Worm (Caenorhabditis elegans): ENCODE data around the gene R07E5.15.

The R07E5.15 gene

DNA sequence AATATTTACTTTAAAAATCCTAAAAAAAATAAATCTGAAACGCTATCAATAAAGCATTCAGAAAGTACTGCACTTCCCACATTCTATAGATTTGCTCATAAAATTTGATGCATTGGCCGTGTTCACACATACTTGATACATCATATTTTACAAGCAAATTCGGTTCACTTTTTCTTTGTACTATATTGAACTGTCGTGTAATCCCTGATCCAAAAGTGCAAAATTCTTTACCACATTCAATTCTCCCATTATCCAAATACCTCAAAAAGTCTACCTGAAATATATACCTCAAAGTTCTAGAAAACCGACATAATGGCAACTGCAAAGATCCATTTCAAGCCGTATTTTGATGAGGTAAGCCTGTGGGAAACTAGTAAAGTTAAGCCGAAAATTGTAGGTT is 40.5 kb downstream of the R07E5.15 start, which contains the start of gene nex-3:
Gene nex-3, plus strand, starts transcription at position 301 of the 400 bp plus-strand sequence.
- no peak for TF ChIP-seq M03D4.4 (tag; optimal IDR thresholded peaks at IDR 0.05)
- no peak for TF ChIP-seq sem-2 (GFP tag; optimal IDR thresholded peaks at IDR 0.05)
- no peak for TF ChIP-seq ces-1 (GFP tag; optimal IDR thresholded peaks at IDR 0.05)
- TF ChIP-seq pha-4 (tag; optimal IDR thresholded peaks at IDR 0.05): no peak
- no peak for TF ChIP-seq cnd-1 (tag; optimal IDR thresholded peaks at IDR 0.05)
- no peak for TF ChIP-seq drap-1 (GFP tag; optimal IDR thresholded peaks at IDR 0.05)
- TF ChIP-seq ztf-11 (tag; optimal IDR thresholded peaks at IDR 0.05): no peak
- no peak for TF ChIP-seq nhr-2 (tag; optimal IDR thresholded peaks at IDR 0.05)
- TF ChIP-seq ham-2 (GFP tag; optimal IDR thresholded peaks at IDR 0.05): no peak
- TF ChIP-seq lin-13 (tag; optimal IDR thresholded peaks at IDR 0.05): no peak
- TF ChIP-seq flh-1 (GFP tag; optimal IDR thresholded peaks at IDR 0.05): no peak
- TF ChIP-seq mab-5 (tag; optimal IDR thresholded peaks at IDR 0.05): no peak
- no peak for TF ChIP-seq mls-2 (tag; optimal IDR thresholded peaks at IDR 0.05)
- TF ChIP-seq elt-3 (tag; optimal IDR thresholded peaks at IDR 0.05): no peak
- no peak for TF ChIP-seq zip-8 (tag; optimal IDR thresholded peaks at IDR 0.05)
- TF ChIP-seq ceh-39 (tag; optimal IDR thresholded peaks at IDR 0.05): no peak
- no peak for TF ChIP-seq snpc-4 (tag; optimal IDR thresholded peaks at IDR 0.05)
- no peak for TF ChIP-seq nhr-28 (tag; optimal IDR thresholded peaks at IDR 0.05)
- no peak for TF ChIP-seq ceh-43 (GFP tag; optimal IDR thresholded peaks at IDR 0.05)

DNA sequence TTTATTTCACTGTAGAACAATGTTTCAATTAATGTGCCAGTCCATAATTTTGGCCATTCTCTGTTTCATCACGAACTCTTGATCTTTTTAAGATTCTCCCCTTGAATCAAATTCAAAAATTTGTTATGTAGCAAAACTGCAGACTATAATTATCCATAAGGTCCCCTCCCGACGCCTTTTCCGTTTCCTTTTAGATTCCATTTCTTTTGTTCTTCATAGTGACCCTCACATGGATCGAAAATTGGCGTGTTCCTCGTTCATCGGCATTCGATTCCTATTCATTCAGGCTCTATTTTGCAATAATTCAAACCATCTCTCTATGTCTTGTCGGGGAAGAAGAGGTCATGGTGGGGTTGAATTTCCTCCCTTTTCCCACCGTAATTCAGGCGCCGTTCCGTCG is 43.2 kb downstream of the R07E5.15 start:
- TF ChIP-seq snpc-4 (tag; optimal IDR thresholded peaks at IDR 0.05) (no peak), ceh-43 (GFP tag; optimal IDR thresholded peaks at IDR 0.05) (peak; percentile 96), lin-13 (tag; optimal IDR thresholded peaks at IDR 0.05) (no peak), blmp-1 (tag; optimal IDR thresholded peaks at IDR 0.05) (no peak), ceh-83 (GFP tag; optimal IDR thresholded peaks at IDR 0.05) (no peak)

DNA sequence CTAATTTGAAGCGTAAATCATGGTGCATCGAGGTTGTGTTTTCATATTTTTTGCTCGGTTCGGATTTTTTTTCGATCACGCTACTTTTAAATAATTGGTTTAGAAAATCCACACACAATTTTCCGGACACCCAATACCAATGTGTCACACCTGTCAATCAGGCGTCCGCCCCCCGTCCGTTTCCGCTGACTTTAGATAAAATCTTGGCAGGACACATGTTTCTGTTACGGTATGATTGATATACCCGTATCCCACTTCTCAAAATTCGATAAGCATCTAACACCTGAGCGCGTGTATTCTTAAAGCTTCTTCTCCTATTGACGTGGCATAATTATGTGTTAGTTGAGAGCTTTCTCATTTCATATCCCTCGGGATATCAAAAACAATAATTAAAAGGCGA is 46.8 kb downstream of the R07E5.15 start:
- TF ChIP-seq pha-4 (tag; optimal IDR thresholded peaks at IDR 0.05): no peak
- peak; percentile 67 for TF ChIP-seq elt-1 (tag; optimal IDR thresholded peaks at IDR 0.05; ENCODE audit: borderline replicate concordance, insufficient read depth)
- peak; percentile 80 for TF ChIP-seq unc-62 (GFP tag; optimal IDR thresholded peaks at IDR 0.05)
- TF ChIP-seq nhr-2 (tag; optimal IDR thresholded peaks at IDR 0.05): peak; percentile 18
- no peak for TF ChIP-seq elt-3 (tag; optimal IDR thresholded peaks at IDR 0.05)
- peak; percentile 77 for TF ChIP-seq ceh-43 (GFP tag; optimal IDR thresholded peaks at IDR 0.05)

DNA sequence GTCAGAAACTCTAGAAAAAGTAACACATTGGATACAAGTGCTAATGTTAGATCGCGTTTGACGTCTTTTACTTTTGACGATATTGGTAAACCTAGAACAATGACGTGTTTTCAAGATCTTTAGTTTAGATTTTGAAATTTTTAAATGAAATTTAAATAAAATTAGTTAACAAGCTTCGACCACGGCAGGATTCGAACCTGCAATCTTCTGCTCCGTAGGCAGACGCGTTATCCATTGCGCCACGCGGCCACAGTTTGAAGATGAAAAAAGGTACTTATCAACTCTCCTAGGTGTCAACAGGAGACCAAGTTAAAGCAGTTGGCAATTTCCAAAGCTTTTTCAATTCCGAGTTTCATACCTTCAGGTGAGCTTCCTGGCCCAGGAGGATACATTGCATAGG is 48.1 kb downstream of the R07E5.15 start:
- TF ChIP-seq ceh-43 (GFP tag; optimal IDR thresholded peaks at IDR 0.05) (no peak), ces-1 (GFP tag; optimal IDR thresholded peaks at IDR 0.05) (no peak), unc-62 (GFP tag; optimal IDR thresholded peaks at IDR 0.05) (no peak), M03D4.4 (tag; optimal IDR thresholded peaks at IDR 0.05) (no peak), mab-5 (tag; optimal IDR thresholded peaks at IDR 0.05) (no peak), lsy-2 (tag; optimal IDR thresholded peaks at IDR 0.05) (no peak), tbx-8 (GFP tag; optimal IDR thresholded peaks at IDR 0.05) (no peak), nhr-2 (tag; optimal IDR thresholded peaks at IDR 0.05) (no peak), ham-2 (GFP tag; optimal IDR thresholded peaks at IDR 0.05) (no peak), mep-1 (tag; optimal IDR thresholded peaks at IDR 0.05) (no peak), snpc-4 (tag; optimal IDR thresholded peaks at IDR 0.05) (no peak), sptf-1 (tag; optimal IDR thresholded peaks at IDR 0.05) (no peak), ceh-83 (GFP tag; optimal IDR thresholded peaks at IDR 0.05) (no peak), hlh-1 (tag; optimal IDR thresholded peaks at IDR 0.05) (no peak), lin-32 (GFP tag; optimal IDR thresholded peaks at IDR 0.05) (no peak), zip-8 (tag; optimal IDR thresholded peaks at IDR 0.05) (no peak), mls-2 (tag; optimal IDR thresholded peaks at IDR 0.05) (no peak), ztf-11 (tag; optimal IDR thresholded peaks at IDR 0.05) (no peak), unc-120 (tag; optimal IDR thresholded peaks at IDR 0.05; ENCODE audit: poor library complexity, severe bottlenecking) (no peak), blmp-1 (tag; optimal IDR thresholded peaks at IDR 0.05) (no peak)

DNA sequence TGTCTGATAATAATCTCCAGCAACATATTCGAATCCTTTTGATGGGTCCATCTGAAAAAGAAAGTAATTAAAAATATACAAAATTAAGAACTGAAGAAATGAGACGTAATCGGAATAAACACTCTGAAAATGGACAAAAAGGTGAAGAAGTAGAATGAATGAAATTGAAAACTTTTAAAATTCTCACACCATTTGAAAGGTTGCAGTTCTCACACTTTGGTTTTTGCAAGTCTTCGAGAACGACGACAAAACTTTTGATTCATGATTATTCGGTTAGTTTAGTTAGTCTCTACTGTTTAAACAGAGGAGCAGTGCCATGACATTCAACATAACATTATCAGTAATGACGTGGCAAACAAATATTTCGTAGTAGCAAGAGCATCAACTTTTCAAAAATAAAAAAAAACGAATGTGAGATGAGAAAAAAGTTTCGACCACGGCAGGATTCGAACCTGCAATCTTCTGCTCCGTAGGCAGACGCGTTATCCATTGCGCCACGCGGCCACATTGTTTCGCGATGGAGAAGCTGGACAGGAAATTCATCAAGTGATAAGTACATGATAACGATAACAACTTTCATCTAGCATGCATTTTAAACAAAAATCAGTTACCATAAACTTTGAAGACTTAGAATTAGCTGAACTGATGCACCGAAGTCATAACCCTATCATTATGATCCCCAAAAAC is 48.8 kb downstream of the R07E5.15 start, which contains the start of gene ceh-43:
Gene ceh-43, minus strand, starts transcription at position 51 of the 687 bp plus-strand sequence.
- no peak for TF ChIP-seq unc-120 (tag; optimal IDR thresholded peaks at IDR 0.05; ENCODE audit: poor library complexity, severe bottlenecking)
- no peak for TF ChIP-seq nhr-28 (tag; optimal IDR thresholded peaks at IDR 0.05)
- TF ChIP-seq unc-39 (tag; optimal IDR thresholded peaks at IDR 0.05): no peak
- no peak for TF ChIP-seq lin-13 (tag; optimal IDR thresholded peaks at IDR 0.05)
- no peak for TF ChIP-seq cnd-1 (tag; optimal IDR thresholded peaks at IDR 0.05)
- TF ChIP-seq snpc-4 (tag; optimal IDR thresholded peaks at IDR 0.05): no peak
- TF ChIP-seq hlh-1 (tag; optimal IDR thresholded peaks at IDR 0.05): no peak
- TF ChIP-seq mab-5 (tag; optimal IDR thresholded peaks at IDR 0.05): no peak
- no peak for TF ChIP-seq ham-2 (GFP tag; optimal IDR thresholded peaks at IDR 0.05)
- no peak for TF ChIP-seq sem-2 (GFP tag; optimal IDR thresholded peaks at IDR 0.05)
- TF ChIP-seq mep-1 (tag; optimal IDR thresholded peaks at IDR 0.05): no peak
- TF ChIP-seq pha-4 (tag; optimal IDR thresholded peaks at IDR 0.05): no peak
- TF ChIP-seq flh-1 (GFP tag; optimal IDR thresholded peaks at IDR 0.05): no peak
